Worm (Caenorhabditis elegans) whole organism, mixed stage, embryonic: ENCODE measurements around the gene T19D2.3.

Experiments used
- M03D4.4 ChIP-seq: sonication (generic microtip); optimal IDR thresholded peaks from 2 replicates; lab custom pipeline; 2017; ENCODE audit warnings: mild to moderate bottlenecking, missing genetic modification characterization, missing compliant biosample characterization
- bed-3 ChIP-seq: fragments of 200-800 bp; sonication (Bioruptor generic); optimal IDR thresholded peaks from 3 replicates; lab custom pipeline; 2018; ENCODE audit warnings: mild to moderate bottlenecking, missing genetic modification characterization, moderate library complexity, missing compliant biosample characterization
- blmp-1 ChIP-seq: fragments of 150-350 bp; optimal IDR thresholded peaks from 2 replicates; lab custom pipeline; 2014; ENCODE audit warnings: missing biosample characterization, missing genetic modification characterization
- ceh-39 ChIP-seq: fragments of 150-350 bp; optimal IDR thresholded peaks from 2 replicates; lab custom pipeline; 2014; ENCODE audit warnings: missing biosample characterization, missing genetic modification characterization
- ceh-83 ChIP-seq: fragments of 200-800 bp; sonication (Bioruptor generic); optimal IDR thresholded peaks from 2 replicates; lab custom pipeline; 2018; ENCODE audit warnings: mild to moderate bottlenecking, missing genetic modification characterization, missing compliant biosample characterization
- ces-1 ChIP-seq: fragments of 150-350 bp; optimal IDR thresholded peaks from 2 replicates; lab custom pipeline; 2014; ENCODE audit warnings: missing biosample characterization, missing genetic modification reagents, missing genetic modification characterization
- cnd-1 ChIP-seq: fragments of 200-800 bp; sonication (Bioruptor generic); optimal IDR thresholded peaks from 2 replicates; lab custom pipeline; 2018; ENCODE audit warnings: mild to moderate bottlenecking, missing genetic modification characterization, missing compliant biosample characterization
- drap-1 ChIP-seq: fragments of 200-800 bp; sonication (Bioruptor generic); optimal IDR thresholded peaks from 3 replicates; lab custom pipeline; 2018; ENCODE audit warnings: mild to moderate bottlenecking, missing genetic modification characterization, missing compliant biosample characterization
- elt-1 ChIP-seq: sonication (generic microtip); optimal IDR thresholded peaks from 2 replicates; lab custom pipeline; 2017; ENCODE audit warnings: missing genetic modification characterization, mild to moderate bottlenecking, missing compliant biosample characterization, antibody characterized with exemption, moderate library complexity, borderline replicate concordance; ENCODE audit not compliant: insufficient read depth
- elt-3 ChIP-seq: fragments of 150-350 bp; optimal IDR thresholded peaks from 2 replicates; lab custom pipeline; 2014; ENCODE audit warnings: missing biosample characterization, missing genetic modification characterization
- flh-1 ChIP-seq: fragments of 200-800 bp; sonication (Bioruptor generic); optimal IDR thresholded peaks from 2 replicates; lab custom pipeline; 2018; ENCODE audit warnings: mild to moderate bottlenecking, missing genetic modification characterization, moderate library complexity, missing compliant biosample characterization
- ham-2 ChIP-seq: fragments of 200-800 bp; sonication (Bioruptor generic); optimal IDR thresholded peaks from 2 replicates; lab custom pipeline; 2018; ENCODE audit warnings: mild to moderate bottlenecking, missing genetic modification characterization, missing compliant biosample characterization
- hlh-1 ChIP-seq: fragments of 150-350 bp; optimal IDR thresholded peaks from 2 replicates; lab custom pipeline; 2014; ENCODE audit warnings: missing biosample characterization, missing genetic modification reagents, missing genetic modification characterization
- lin-13 ChIP-seq: fragments of 150-350 bp; optimal IDR thresholded peaks from 2 replicates; lab custom pipeline; 2014; ENCODE audit warnings: missing biosample characterization, missing genetic modification characterization
- lin-32 ChIP-seq: fragments of 200-800 bp; sonication (Bioruptor generic); optimal IDR thresholded peaks from 2 replicates; lab custom pipeline; 2018; ENCODE audit warnings: mild to moderate bottlenecking, missing genetic modification characterization, missing compliant biosample characterization
- lsy-2 ChIP-seq: fragments of 150-350 bp; optimal IDR thresholded peaks from 2 replicates; lab custom pipeline; 2014; ENCODE audit warnings: missing biosample characterization, missing genetic modification characterization
- mab-5 ChIP-seq: fragments of 150-350 bp; optimal IDR thresholded peaks from 2 replicates; lab custom pipeline; 2014; ENCODE audit warnings: missing biosample characterization, missing genetic modification characterization
- mep-1 ChIP-seq: fragments of 150-350 bp; optimal IDR thresholded peaks from 2 replicates; lab custom pipeline; 2017; ENCODE audit warnings: missing biosample characterization, missing genetic modification reagents, missing genetic modification characterization, inconsistent platforms
- mls-2 ChIP-seq: sonication (generic microtip); optimal IDR thresholded peaks from 2 replicates; lab custom pipeline; 2016; ENCODE audit warnings: mild to moderate bottlenecking, missing genetic modification characterization, moderate library complexity, missing compliant biosample characterization
- nhr-2 ChIP-seq: fragments of 150-350 bp; optimal IDR thresholded peaks from 2 replicates; lab custom pipeline; 2014; ENCODE audit warnings: missing biosample characterization, missing genetic modification characterization
- nhr-76 ChIP-seq: sonication (generic microtip); optimal IDR thresholded peaks from 2 replicates; lab custom pipeline; 2017; ENCODE audit warnings: missing biosample characterization, missing genetic modification characterization
- pha-4 ChIP-seq: fragments of 150-350 bp; optimal IDR thresholded peaks from 2 replicates; lab custom pipeline; 2018; ENCODE audit warnings: missing biosample characterization, missing genetic modification reagents, missing genetic modification characterization
- sem-2 ChIP-seq: fragments of 200-800 bp; sonication (Bioruptor generic); optimal IDR thresholded peaks from 2 replicates; lab custom pipeline; 2018; ENCODE audit warnings: mild to moderate bottlenecking, missing genetic modification characterization, missing compliant biosample characterization
- snpc-4 ChIP-seq: fragments of 150-350 bp; optimal IDR thresholded peaks from 2 replicates; lab custom pipeline; 2014; ENCODE audit warnings: missing biosample characterization, missing genetic modification characterization
- sptf-1 ChIP-seq: sonication (generic microtip); optimal IDR thresholded peaks from 2 replicates; lab custom pipeline; 2017; ENCODE audit warnings: mild to moderate bottlenecking, missing genetic modification characterization, moderate library complexity, missing compliant biosample characterization
- tbx-8 ChIP-seq: fragments of 200-800 bp; sonication (Bioruptor generic); optimal IDR thresholded peaks from 2 replicates; lab custom pipeline; 2018; ENCODE audit warnings: mild to moderate bottlenecking, missing genetic modification characterization, moderate library complexity, missing compliant biosample characterization
- unc-120 ChIP-seq: sonication (generic microtip); optimal IDR thresholded peaks from 2 replicates; lab custom pipeline; 2017; ENCODE audit warnings: missing genetic modification characterization, missing compliant biosample characterization; ENCODE audit not compliant: poor library complexity, severe bottlenecking
- unc-39 ChIP-seq: fragments of 150-350 bp; optimal IDR thresholded peaks from 2 replicates; lab custom pipeline; 2014; ENCODE audit warnings: missing biosample characterization, missing genetic modification characterization
- unc-62 ChIP-seq: fragments of 150-350 bp; optimal IDR thresholded peaks from 2 replicates; lab custom pipeline; 2014; ENCODE audit warnings: missing biosample characterization, missing genetic modification reagents, missing genetic modification characterization
- zip-8 ChIP-seq: fragments of 150-350 bp; optimal IDR thresholded peaks from 2 replicates; lab custom pipeline; 2014; ENCODE audit warnings: missing biosample characterization, missing genetic modification characterization
- ztf-11 ChIP-seq: fragments of 150-350 bp; optimal IDR thresholded peaks from 2 replicates; lab custom pipeline; 2014; ENCODE audit warnings: missing biosample characterization, missing genetic modification characterization

T19D2.3 gene

ce11 chrX:3952737-3953136 lies 13.7 kb downstream of the T19D2.3 start:
- TF ChIP-seq snpc-4 (tag; lab: Kevin White, UChicago) (no peak), drap-1 (GFP tag; lab: Kevin White, UChicago) (no peak)
- TF ChIP-seq, all 35 proteins: peak for 0

- TF ChIP-seq hlh-1, result no peak
- TF ChIP-seq ztf-11 (tag; lab: Kevin White, UChicago), result no peak
- no peak for TF ChIP-seq sem-2 (GFP tag; lab: Kevin White, UChicago)
- peak; percentile 96 for TF ChIP-seq ces-1 (GFP tag; lab: Kevin White, UChicago)
- TF ChIP-seq flh-1 (GFP tag; lab: Kevin White, UChicago), result no peak
- no peak for TF ChIP-seq unc-120
- TF ChIP-seq zip-8 (tag; lab: Kevin White, UChicago), result peak; percentile 97
- TF ChIP-seq, all 35 proteins: peak for 2
These were observed 18.6 kb downstream of the T19D2.3 start for ce11 chrX:3957475-3958204.

DNA sequence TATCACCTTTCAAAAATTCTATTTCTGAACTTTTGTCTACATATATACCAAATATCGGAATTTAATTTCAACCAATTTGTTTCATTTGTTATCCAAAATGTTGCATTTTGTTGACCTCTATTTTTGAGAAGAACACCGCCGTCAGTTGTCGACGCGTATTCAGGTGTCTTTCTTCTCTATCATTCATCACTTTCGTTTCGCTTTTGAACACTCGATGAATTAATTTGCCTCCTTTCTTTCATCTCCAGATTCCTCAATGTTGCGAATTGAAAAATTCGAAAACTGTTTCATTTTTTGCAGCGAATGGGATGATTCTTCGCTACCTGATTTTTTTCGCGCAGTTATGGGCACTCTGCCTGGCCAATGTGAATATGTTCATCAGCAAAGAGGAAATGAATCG lies 19.2 kb downstream of the T19D2.3 start, which contains the start of gene lin-18:
Gene lin-18 (plus strand): TSS at position 301 of the 400 bp plus-strand sequence.
- TF ChIP-seq zip-8 (tag; lab: Kevin White, UChicago) (no peak), nhr-2 (tag; lab: Kevin White, UChicago) (no peak), snpc-4 (tag; lab: Kevin White, UChicago) (no peak), pha-4 (tag; lab: Kevin White, UChicago) (no peak), ces-1 (GFP tag; lab: Kevin White, UChicago) (no peak), sptf-1 (tag; lab: Kevin White, UChicago) (no peak), ham-2 (GFP tag; lab: Kevin White, UChicago) (no peak), lin-32 (GFP tag; lab: Kevin White, UChicago) (no peak), mab-5 (no peak), cnd-1 (tag; lab: Kevin White, UChicago) (no peak), mls-2 (no peak), bed-3 (no peak), lin-13 (tag; lab: Kevin White, UChicago) (no peak), flh-1 (GFP tag; lab: Kevin White, UChicago) (no peak), blmp-1 (tag; lab: Kevin White, UChicago) (no peak), hlh-1 (no peak), ceh-83 (GFP tag; lab: Kevin White, UChicago) (no peak), mep-1 (tag; lab: Kevin White, UChicago) (no peak)

ce11 chrX:3959221-3959620 lies 20.2 kb downstream of the T19D2.3 start:
- no peak for TF ChIP-seq nhr-2 (tag; lab: Kevin White, UChicago)
- no peak for TF ChIP-seq lsy-2 (tag; lab: Kevin White, UChicago)
- TF ChIP-seq hlh-1, result peak; percentile 88
- TF ChIP-seq blmp-1 (tag; lab: Kevin White, UChicago), result no peak
- peak; percentile 42 for TF ChIP-seq unc-120
- peak; percentile 82 for TF ChIP-seq unc-62 (GFP tag; lab: Kevin White, UChicago)
- TF ChIP-seq, all 35 proteins: peak for 3

- peak; percentile 1 for TF ChIP-seq ces-1 (GFP tag; lab: Kevin White, UChicago)
- no peak for TF ChIP-seq sptf-1 (tag; lab: Kevin White, UChicago)
- no peak for TF ChIP-seq ceh-39 (tag; lab: Kevin White, UChicago)
- no peak for TF ChIP-seq elt-1 (tag; lab: Kevin White, UChicago)
- TF ChIP-seq M03D4.4 (tag; lab: Kevin White, UChicago), result no peak
- TF ChIP-seq cnd-1 (tag; lab: Kevin White, UChicago), result no peak
- TF ChIP-seq flh-1 (GFP tag; lab: Kevin White, UChicago), result no peak
- TF ChIP-seq unc-62 (GFP tag; lab: Kevin White, UChicago), result peak; percentile 74
- no peak for TF ChIP-seq tbx-8
These were observed 21.3 kb downstream of the T19D2.3 start for ce11 chrX:3960345-3960744.

DNA sequence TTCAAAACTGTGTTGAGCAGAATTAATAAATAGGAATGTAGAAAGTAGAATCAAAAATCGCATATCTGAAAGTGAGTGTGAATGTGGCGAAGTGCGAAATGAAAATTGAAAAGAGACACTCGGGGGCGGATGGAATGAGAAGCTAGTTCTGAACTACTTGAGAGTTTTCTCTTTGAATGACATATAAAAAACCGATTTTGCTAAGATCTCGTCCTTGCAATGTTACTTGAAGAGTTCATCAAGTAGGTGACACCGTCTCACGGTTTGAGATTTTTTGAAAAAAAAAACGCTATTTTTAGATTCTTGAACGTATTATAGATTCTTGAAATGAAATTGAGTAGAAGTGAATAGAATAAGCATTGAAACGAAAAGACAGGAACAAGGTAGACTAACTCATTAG lies 27.3 kb downstream of the T19D2.3 start, which contains the start of gene C16B8.2:
Gene C16B8.2 (minus strand): TSS at position 101 of the 400 bp plus-strand sequence.
- TF ChIP-seq elt-1 (tag; lab: Kevin White, UChicago) (no peak), lin-32 (GFP tag; lab: Kevin White, UChicago) (no peak), unc-120 (no peak), unc-39 (no peak), mls-2 (no peak), ceh-39 (tag; lab: Kevin White, UChicago) (no peak), elt-3 (no peak), M03D4.4 (tag; lab: Kevin White, UChicago) (no peak), ces-1 (GFP tag; lab: Kevin White, UChicago) (no peak), nhr-76 (tag; lab: Kevin White, UChicago) (no peak), mep-1 (tag; lab: Kevin White, UChicago) (no peak)
- TF ChIP-seq, all 35 proteins: peak for 0
